Worm (Caenorhabditis elegans): ENCODE measurements around the gene hosl-1.

Gene hosl-1

ce11 chrX:4636821-4637220 is at the start of gene hosl-1:
Gene hosl-1, plus strand, starts transcription at chrX:4637121.
- TF ChIP-seq pha-4 (tag; optimal IDR thresholded peaks at IDR 0.05) (no peak), nhr-179 (tag; optimal IDR thresholded peaks at IDR 0.05) (no peak), nfya-1 (tag; optimal IDR thresholded peaks at IDR 0.05; ENCODE audit: borderline replicate concordance, insufficient read depth) (no peak), nhr-90 (tag; optimal IDR thresholded peaks at IDR 0.05) (no peak), ceh-79 (tag; optimal IDR thresholded peaks at IDR 0.05) (no peak), zfh-2 (GFP tag; conservative IDR thresholded peaks at IDR 0.05) (peak; percentile 48; the same call in 1 of the 2 replicates), tbp1 (GFP tag; optimal IDR thresholded peaks at IDR 0.05) (no peak)

ce11 chrX:4587934-4588333 is 49.0 kb upstream of the hosl-1 start:
- peak; percentile 7 for TF ChIP-seq attf-5 (GFP tag; optimal IDR thresholded peaks at IDR 0.05)
- no peak for TF ChIP-seq madf-6 (GFP tag; IDR thresholded peaks at IDR 0.05)
- no peak for TF ChIP-seq nhr-27 (tag; optimal IDR thresholded peaks at IDR 0.05)
- no peak for TF ChIP-seq snpc-4 (GFP tag; optimal IDR thresholded peaks at IDR 0.05)
- TF ChIP-seq snpc-4 (tag; optimal IDR thresholded peaks at IDR 0.05) = peak in 1 of 4 experiments; percentile 29
- no peak for TF ChIP-seq cebp-1 (GFP tag; IDR thresholded peaks at IDR 0.05)
- TF ChIP-seq cebp-1 (tag; optimal IDR thresholded peaks at IDR 0.05) = no peak
- TF ChIP-seq snpc-1.3 (tag; optimal IDR thresholded peaks at IDR 0.05; ENCODE audit: insufficient read depth) = no peak
- TF ChIP-seq hrde-1 (tag; optimal IDR thresholded peaks at IDR 0.05; ENCODE audit: borderline replicate concordance) = no peak
- TF ChIP-seq B0336.3 (GFP tag; IDR thresholded peaks at IDR 0.05) = no peak
- TF ChIP-seq ceh-58 (GFP tag; IDR thresholded peaks at IDR 0.05) = no peak
- TF ChIP-seq ztf-18 (tag; optimal IDR thresholded peaks at IDR 0.05) = peak; percentile 90
- TF ChIP-seq T26A5.8 (tag; optimal IDR thresholded peaks at IDR 0.05) = no peak
- TF ChIP-seq ceh-100 (GFP tag; IDR thresholded peaks at IDR 0.05) = no peak
- peak; percentile 54 for TF ChIP-seq nhr-80 (tag; optimal IDR thresholded peaks at IDR 0.05)
- no peak for TF ChIP-seq Y53G8AR.9 (GFP tag; conservative IDR thresholded peaks at IDR 0.05)
- TF ChIP-seq F22D6.2 (tag; optimal IDR thresholded peaks at IDR 0.05) = no peak
- TF ChIP-seq bed-2 (GFP tag; IDR thresholded peaks at IDR 0.05) = no peak
- no peak for TF ChIP-seq hmg-1.2 (GFP tag; IDR thresholded peaks at IDR 0.05)
- no peak for TF ChIP-seq nfya-1 (tag; optimal IDR thresholded peaks at IDR 0.05; ENCODE audit: borderline replicate concordance, insufficient read depth)
- peak; percentile 50 to 63 for TF ChIP-seq let-607 (tag; optimal IDR thresholded peaks at IDR 0.05)
- no peak for TF ChIP-seq him-1 (tag; optimal IDR thresholded peaks at IDR 0.05)
- TF ChIP-seq B0019.2 (GFP tag; conservative IDR thresholded peaks at IDR 0.05) = no peak
- no peak for TF ChIP-seq mes-4 (tag; optimal IDR thresholded peaks at IDR 0.05)
- TF ChIP-seq ztf-26 (tag; optimal IDR thresholded peaks at IDR 0.05) = no peak
- no peak for TF ChIP-seq mxl-1 (tag; optimal IDR thresholded peaks at IDR 0.05)
- TF ChIP-seq K11D2.4 (GFP tag; IDR thresholded peaks at IDR 0.05) = no peak
- no peak for TF ChIP-seq egl-18 (GFP tag; IDR thresholded peaks at IDR 0.05)
- TF ChIP-seq C17E4.6 (GFP tag; IDR thresholded peaks at IDR 0.05) = no peak
- no peak for TF ChIP-seq egl-44 (GFP tag; IDR thresholded peaks at IDR 0.05)

- TF ChIP-seq Y79H2A.3 (GFP tag; conservative IDR thresholded peaks at IDR 0.05) (no peak), snpc-4 (GFP tag; optimal IDR thresholded peaks at IDR 0.05) (no peak), snpc-4 (tag; optimal IDR thresholded peaks at IDR 0.05) (no peak), hlh-26 (GFP tag; conservative IDR thresholded peaks at IDR 0.05) (no peak), akir-1 (GFP tag; optimal IDR thresholded peaks at IDR 0.05) (no peak), lin-35 (GFP tag; optimal IDR thresholded peaks at IDR 0.05) (no peak), ztf-22 (GFP tag; optimal IDR thresholded peaks at IDR 0.05) (no peak), F23B12.7 (tag; optimal IDR thresholded peaks at IDR 0.05; ENCODE audit: insufficient read depth) (no peak), nfya-1 (tag; optimal IDR thresholded peaks at IDR 0.05; ENCODE audit: borderline replicate concordance, insufficient read depth) (no peak), ztf-6 (GFP tag; IDR thresholded peaks at IDR 0.05) (no peak)
Measured at ce11 chrX:4588462-4588861, 48.5 kb upstream of the hosl-1 start, which contains the start of gene lnp-1. Gene lnp-1, plus strand, starts transcription at chrX:4588762.

Data from whole organism, young adult.